Worm (Caenorhabditis elegans): ENCODE data around the gene lin-36.

DNA sequence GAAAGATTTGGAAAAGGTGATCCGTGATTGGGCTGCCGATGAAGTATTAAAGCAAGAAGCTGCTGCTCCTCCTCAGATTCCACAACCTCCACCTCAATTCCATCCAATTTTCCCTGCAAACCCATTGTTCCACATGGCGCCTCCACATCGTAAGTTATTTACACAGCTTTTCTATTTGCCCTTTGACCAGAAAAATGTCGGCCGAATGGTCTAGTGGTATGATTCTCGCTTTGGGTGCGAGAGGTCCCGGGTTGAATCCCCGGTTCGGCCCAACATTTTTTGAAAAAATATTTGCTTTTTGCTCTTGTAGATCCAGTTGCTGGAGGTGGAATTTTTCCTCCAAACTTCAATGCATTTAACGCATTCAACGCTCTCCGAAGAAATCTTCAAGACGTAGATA lies 48.5 kb upstream of the lin-36 start:
- no peak for TF ChIP-seq unc-39 (tag; optimal IDR thresholded peaks at IDR 0.05)
- TF ChIP-seq elt-3 (tag; optimal IDR thresholded peaks at IDR 0.05) = no peak
- peak; percentile 16 for TF ChIP-seq cnd-1 (tag; optimal IDR thresholded peaks at IDR 0.05)
- TF ChIP-seq pha-4 (tag; optimal IDR thresholded peaks at IDR 0.05) = no peak

Data from whole organism, mixed stage, embryonic.